Worm (Caenorhabditis elegans) whole organism, mixed stage, embryonic: Measurements from ENCODE around the gene rbm-25.

Experiments used
- elt-1 ChIP-seq: sonication (generic microtip); optimal IDR thresholded peaks from 2 replicates; lab custom pipeline; 2017; ENCODE audit warnings: missing genetic modification characterization, mild to moderate bottlenecking, missing compliant biosample characterization, antibody characterized with exemption, moderate library complexity, borderline replicate concordance; ENCODE audit not compliant: insufficient read depth
- lsy-2 ChIP-seq: fragments of 150-350 bp; optimal IDR thresholded peaks from 2 replicates; lab custom pipeline; 2014; ENCODE audit warnings: missing biosample characterization, missing genetic modification characterization

- no peak for TF ChIP-seq elt-1 (tag; lab: Kevin White, UChicago)
- TF ChIP-seq lsy-2 = no peak
Measured at ce11 chrV:12517148-12517547, 19.1 kb downstream of the rbm-25 start, which contains the start of gene cal-1.
